Worm (Caenorhabditis elegans) whole organism, L1 larva: ENCODE results near the gene madf-9.

ENCODE experiments used
- aly-2 ChIP-seq: fragments of 150-350 bp; optimal IDR thresholded peaks from 2 replicates; lab custom pipeline; 2014; ENCODE audit warnings: missing biosample characterization, missing genetic modification characterization
- ama-1 ChIP-seq: fragments of 150-350 bp; optimal IDR thresholded peaks from 2 replicates; lab custom pipeline; 2014
- lsy-2 ChIP-seq, 2 experiments: fragments of 150-350 bp; optimal IDR thresholded peaks; 2 replicates each; lab custom pipeline; 2014; ENCODE audit warnings: missing biosample characterization in 2 of 2, missing genetic modification characterization in 2 of 2
- mdl-1 ChIP-seq, 2 experiments: fragments of 150-350 bp; optimal IDR thresholded peaks; 2 replicates each; lab custom pipeline; 2014 to 2017; ENCODE audit warnings: missing biosample characterization in 2 of 2, missing genetic modification characterization in 2 of 2, inconsistent platforms in 1 of 2
- mef-2 ChIP-seq: fragments of 150-350 bp; optimal IDR thresholded peaks from 2 replicates; lab custom pipeline; 2014; ENCODE audit warnings: missing biosample characterization, missing genetic modification characterization
- nhr-11 ChIP-seq: fragments of 150-350 bp; optimal IDR thresholded peaks from 2 replicates; lab custom pipeline; 2014; ENCODE audit warnings: missing biosample characterization, missing genetic modification characterization
- nhr-76 ChIP-seq: sonication (generic microtip); optimal IDR thresholded peaks from 2 replicates; lab custom pipeline; 2017; ENCODE audit warnings: missing biosample characterization, missing genetic modification characterization
- ztf-11 ChIP-seq, 2 experiments: sonication (generic microtip); optimal IDR thresholded peaks; 2 replicates each; lab custom pipeline; 2016 to 2017; ENCODE audit warnings: missing genetic modification characterization in 2 of 2, missing biosample characterization in 1 of 2, missing compliant biosample characterization in 1 of 2

DNA sequence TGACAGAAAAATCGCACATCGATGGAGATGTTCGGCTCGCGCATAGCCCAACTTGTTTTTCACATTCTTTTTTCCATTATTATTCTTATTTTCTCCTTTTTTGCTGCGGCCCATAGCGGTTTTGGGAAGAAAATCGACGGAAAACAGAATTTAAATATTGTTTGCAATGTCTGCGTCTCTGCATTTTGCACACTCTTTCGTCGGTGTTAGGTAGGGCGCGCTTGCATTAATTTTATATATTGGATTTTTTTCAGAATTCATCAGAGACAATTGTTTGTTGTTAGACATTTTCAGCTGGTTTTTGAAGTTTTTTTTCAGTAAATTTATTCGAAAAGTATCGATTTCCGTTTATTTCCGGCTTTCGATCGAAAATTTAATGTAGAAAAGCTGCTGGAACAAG, 37.8 kb upstream of the madf-9 start, which contains the start of gene Y37E11B.6:
- no peak for TF ChIP-seq nhr-76
- TF ChIP-seq mef-2 (tag; lab: Kevin White, UChicago), result no peak
- no peak for TF ChIP-seq nhr-11
- TF ChIP-seq ztf-11 (tag; optimal IDR thresholded peaks at IDR 0.05; lab: Kevin White, UChicago), result no peak
- peak in 1 of 2 experiments; percentile 17 for TF ChIP-seq lsy-2 (tag; optimal IDR thresholded peaks at IDR 0.05; lab: Kevin White, UChicago)
- no peak for TF ChIP-seq mdl-1 (tag; optimal IDR thresholded peaks at IDR 0.05; lab: Kevin White, UChicago)
- TF ChIP-seq aly-2 (tag; lab: Kevin White, UChicago), result no peak
- no peak for TF ChIP-seq ama-1
